Fruit fly (Drosophila melanogaster) whole organism, embryonic: ENCODE data around the gene EMC5.

Experiments used
- Adf1 ChIP-seq: fragments of 200-800 bp; sonication (Bioruptor generic); IDR thresholded peaks from 2 replicates; pipeline ENCODE4 v1.3.6; 2022; ENCODE audit warnings: missing biosample characterization, missing genetic modification characterization
- B-H1 ChIP-seq: fragments of 200-800 bp; sonication (Bioruptor generic); IDR thresholded peaks from 3 replicates; pipeline ENCODE4 v1.3.6; 2022; ENCODE audit warnings: missing biosample characterization, missing genetic modification characterization
- CG12071 ChIP-seq: fragments of 200-800 bp; sonication (Bioruptor generic); optimal IDR thresholded peaks from 3 replicates; lab custom pipeline; 2018; ENCODE audit warnings: missing biosample characterization, mild to moderate bottlenecking, missing genetic modification characterization
- CG13894 ChIP-seq: fragments of 200-800 bp; sonication (Bioruptor generic); optimal IDR thresholded peaks from 3 replicates; lab custom pipeline; 2018; ENCODE audit warnings: missing biosample characterization, mild to moderate bottlenecking, missing genetic modification characterization, moderate library complexity
- CG14014 ChIP-seq: fragments of 200-800 bp; sonication (Bioruptor generic); IDR thresholded peaks from 2 replicates; pipeline ENCODE4 v1.3.6; 2022; ENCODE audit warnings: missing biosample characterization, missing genetic modification characterization
- CG16813 ChIP-seq: fragments of 200-800 bp; sonication (Bioruptor generic); IDR thresholded peaks from 3 replicates; pipeline ENCODE4 v1.3.6; 2022; ENCODE audit warnings: missing biosample characterization, missing genetic modification characterization; ENCODE audit not compliant: partially characterized antibody
- CG18262 ChIP-seq: fragments of 200-800 bp; optimal IDR thresholded peaks from 3 replicates; lab custom pipeline; 2019; ENCODE audit warnings: missing biosample characterization, mild to moderate bottlenecking, missing genetic modification characterization, moderate library complexity
- CG2889 ChIP-seq: fragments of 200-800 bp; sonication (Bioruptor generic); IDR thresholded peaks from 3 replicates; pipeline ENCODE4 v1.3.6; 2022; ENCODE audit warnings: missing biosample characterization, missing genetic modification characterization
- CG30403 ChIP-seq: fragments of 200-800 bp; sonication (Bioruptor generic); optimal IDR thresholded peaks from 3 replicates; lab custom pipeline; 2016; ENCODE audit warnings: missing biosample characterization, missing genetic modification characterization
- CG31388 ChIP-seq: fragments of 200-800 bp; sonication (Bioruptor generic); optimal IDR thresholded peaks from 2 replicates; lab custom pipeline; 2016; ENCODE audit warnings: missing biosample characterization, missing genetic modification characterization
- CG4360 ChIP-seq: fragments of 200-800 bp; sonication (Bioruptor generic); IDR thresholded peaks from 2 replicates; pipeline ENCODE4 v1.3.6; 2022; ENCODE audit warnings: missing biosample characterization, missing genetic modification characterization
- CG5180 ChIP-seq: fragments of 200-800 bp; sonication (Bioruptor generic); optimal IDR thresholded peaks from 3 replicates; lab custom pipeline; 2017; ENCODE audit warnings: missing biosample characterization, missing genetic modification characterization, mild to moderate bottlenecking, moderate library complexity, missing genetic modification reagents
- CG8089 ChIP-seq: fragments of 200-800 bp; sonication (Bioruptor generic); optimal IDR thresholded peaks from 3 replicates; lab custom pipeline; 2016; ENCODE audit warnings: missing biosample characterization, missing genetic modification characterization
- CG8478 ChIP-seq: fragments of >200 bp; optimal IDR thresholded peaks from 2 replicates; lab custom pipeline; 2018
- CG9727 ChIP-seq: fragments of 200-800 bp; sonication (Bioruptor generic); optimal IDR thresholded peaks from 3 replicates; lab custom pipeline; 2017; ENCODE audit warnings: missing biosample characterization, mild to moderate bottlenecking, missing genetic modification characterization
- Fer3 ChIP-seq: fragments of 200-800 bp; sonication (Bioruptor generic); optimal IDR thresholded peaks from 2 replicates; lab custom pipeline; 2018; ENCODE audit warnings: missing biosample characterization, mild to moderate bottlenecking, missing genetic modification characterization, moderate library complexity
- Hey ChIP-seq: fragments of 200-800 bp; sonication (Bioruptor generic); optimal IDR thresholded peaks from 3 replicates; lab custom pipeline; 2018; ENCODE audit warnings: missing biosample characterization, mild to moderate bottlenecking, missing genetic modification characterization
- Hr3 ChIP-seq: fragments of 200-800 bp; sonication (Bioruptor generic); optimal IDR thresholded peaks from 3 replicates; lab custom pipeline; 2016; ENCODE audit warnings: missing biosample characterization, missing genetic modification characterization
- NfI ChIP-seq: fragments of 200-800 bp; sonication (Bioruptor generic); optimal IDR thresholded peaks from 3 replicates; lab custom pipeline; 2018; ENCODE audit warnings: missing biosample characterization, mild to moderate bottlenecking, missing genetic modification characterization, moderate library complexity
- Vsx1 ChIP-seq: fragments of 200-800 bp; sonication (Bioruptor generic); optimal IDR thresholded peaks from 2 replicates; lab custom pipeline; 2017; ENCODE audit warnings: missing biosample characterization, mild to moderate bottlenecking, missing genetic modification characterization, missing genetic modification reagents
- Xrp1 ChIP-seq: fragments of 200-800 bp; sonication (Bioruptor generic); IDR thresholded peaks from 2 replicates; pipeline ENCODE4 v1.3.6; 2022; ENCODE audit warnings: missing biosample characterization, missing genetic modification characterization
- ac ChIP-seq: fragments of 200-800 bp; sonication (Bioruptor generic); optimal IDR thresholded peaks from 3 replicates; lab custom pipeline; 2017; ENCODE audit warnings: missing biosample characterization, mild to moderate bottlenecking, missing genetic modification characterization
- ap ChIP-seq: fragments of 200-800 bp; sonication (Bioruptor generic); IDR thresholded peaks from 2 replicates; pipeline ENCODE4 v1.3.6; 2022; ENCODE audit warnings: missing biosample characterization, missing genetic modification characterization
- ara ChIP-seq: fragments of 200-800 bp; sonication (Bioruptor generic); IDR thresholded peaks from 2 replicates; pipeline ENCODE4 v1.3.6; 2022; ENCODE audit warnings: missing biosample characterization, missing genetic modification characterization
- ash1 ChIP-seq: fragments of 200-800 bp; sonication (Bioruptor generic); optimal IDR thresholded peaks from 2 replicates; lab custom pipeline; 2018; ENCODE audit warnings: missing biosample characterization, mild to moderate bottlenecking, missing genetic modification characterization
- bsh ChIP-seq, 2 experiments: fragments of 200-800 bp; sonication (Bioruptor generic); optimal IDR thresholded peaks; 2 replicates each; lab custom pipeline; 2017 to 2018; ENCODE audit warnings: mild to moderate bottlenecking in 2 of 2, missing biosample characterization in 2 of 2, missing genetic modification characterization in 2 of 2, moderate library complexity in 1 of 2
- caup ChIP-seq: fragments of 200-800 bp; sonication (Bioruptor generic); optimal IDR thresholded peaks from 3 replicates; lab custom pipeline; 2017; ENCODE audit warnings: missing biosample characterization, mild to moderate bottlenecking, missing genetic modification characterization, moderate library complexity; ENCODE audit not compliant: severe bottlenecking
- chinmo ChIP-seq: fragments of 200-800 bp; sonication (Bioruptor generic); IDR thresholded peaks from 4 replicates; pipeline ENCODE4 v1.3.6; 2022; ENCODE audit warnings: missing biosample characterization, missing genetic modification characterization; ENCODE audit not compliant: partially characterized antibody
- chm ChIP-seq: fragments of 200-800 bp; sonication (Bioruptor generic); IDR thresholded peaks from 2 replicates; pipeline ENCODE4 v1.3.6; 2022; ENCODE audit warnings: missing biosample characterization, missing genetic modification characterization
- crp ChIP-seq, 2 experiments: fragments of 200-800 bp; sonication (Bioruptor generic); optimal IDR thresholded peaks; 2 replicates in 1 of 2; 3 replicates in 1 of 2; lab custom pipeline; 2017; ENCODE audit warnings: missing biosample characterization in 2 of 2, missing genetic modification characterization in 2 of 2, mild to moderate bottlenecking in 1 of 2, moderate library complexity in 1 of 2
- dan ChIP-seq: fragments of 200-800 bp; sonication (Bioruptor generic); IDR thresholded peaks from 2 replicates; pipeline ENCODE4 v1.3.6; 2022; ENCODE audit warnings: missing biosample characterization, missing genetic modification characterization
- fd96Cb ChIP-seq: fragments of 200-800 bp; sonication (Bioruptor generic); optimal IDR thresholded peaks from 2 replicates; lab custom pipeline; 2018; ENCODE audit warnings: missing biosample characterization, mild to moderate bottlenecking, missing genetic modification characterization, moderate library complexity
- kay ChIP-seq: fragments of 200-800 bp; sonication (Bioruptor generic); optimal IDR thresholded peaks from 2 replicates; lab custom pipeline; 2016; ENCODE audit warnings: missing biosample characterization, missing genetic modification characterization
- kni ChIP-seq: fragments of 200-800 bp; sonication (Bioruptor generic); optimal IDR thresholded peaks from 3 replicates; lab custom pipeline; 2017; ENCODE audit warnings: mild to moderate bottlenecking, missing biosample characterization, missing genetic modification reagents, missing genetic modification characterization
- knrl ChIP-seq: fragments of 200-800 bp; sonication (Bioruptor generic); IDR thresholded peaks from 3 replicates; pipeline ENCODE4 v1.3.6; 2022; ENCODE audit warnings: missing biosample characterization, missing genetic modification characterization; ENCODE audit not compliant: partially characterized antibody
- lab ChIP-seq: fragments of 200-800 bp; sonication (Bioruptor generic); optimal IDR thresholded peaks from 3 replicates; lab custom pipeline; 2017; ENCODE audit warnings: missing biosample characterization, missing genetic modification characterization, mild to moderate bottlenecking, moderate library complexity, missing genetic modification reagents
- lilli ChIP-seq: fragments of 200-800 bp; sonication (Bioruptor generic); optimal IDR thresholded peaks from 3 replicates; lab custom pipeline; 2016; ENCODE audit warnings: missing biosample characterization, missing genetic modification characterization
- mirr ChIP-seq: fragments of 200-800 bp; sonication (Bioruptor generic); optimal IDR thresholded peaks from 3 replicates; lab custom pipeline; 2018; ENCODE audit warnings: missing biosample characterization, mild to moderate bottlenecking, missing genetic modification characterization
- nau ChIP-seq: fragments of 200-800 bp; sonication (Bioruptor generic); optimal IDR thresholded peaks from 3 replicates; lab custom pipeline; 2017; ENCODE audit warnings: missing biosample characterization, mild to moderate bottlenecking, missing genetic modification characterization, missing genetic modification reagents
- phol ChIP-seq: fragments of 200-800 bp; sonication (Bioruptor generic); optimal IDR thresholded peaks from 3 replicates; lab custom pipeline; 2018; ENCODE audit warnings: missing biosample characterization, mild to moderate bottlenecking, missing genetic modification characterization, moderate library complexity
- psq ChIP-seq: fragments of 200-800 bp; sonication (Bioruptor generic); optimal IDR thresholded peaks from 2 replicates; lab custom pipeline; 2017; ENCODE audit warnings: missing biosample characterization, missing genetic modification characterization
- pzg ChIP-seq: fragments of 200-800 bp; sonication (Bioruptor generic); optimal IDR thresholded peaks from 3 replicates; lab custom pipeline; 2018; ENCODE audit warnings: missing biosample characterization, mild to moderate bottlenecking, missing genetic modification characterization, moderate library complexity
- sd ChIP-seq: fragments of 200-800 bp; sonication (Bioruptor generic); optimal IDR thresholded peaks from 3 replicates; lab custom pipeline; 2018; ENCODE audit warnings: missing biosample characterization, mild to moderate bottlenecking, missing genetic modification characterization, moderate library complexity
- sim ChIP-seq: fragments of 200-800 bp; sonication (Bioruptor generic); IDR thresholded peaks from 2 replicates; pipeline ENCODE4 v1.3.6; 2022; ENCODE audit warnings: missing biosample characterization, missing genetic modification characterization
- slp2 ChIP-seq: fragments of 200-800 bp; sonication (Bioruptor generic); optimal IDR thresholded peaks from 2 replicates; lab custom pipeline; 2016; ENCODE audit warnings: missing biosample characterization, missing genetic modification characterization
- toy ChIP-seq: fragments of 200-800 bp; sonication (Bioruptor generic); IDR thresholded peaks from 2 replicates; pipeline ENCODE4 v1.3.6; 2022; ENCODE audit warnings: missing biosample characterization, missing genetic modification characterization
- unpg ChIP-seq: fragments of 200-800 bp; sonication (Bioruptor generic); optimal IDR thresholded peaks from 3 replicates; lab custom pipeline; 2018; ENCODE audit warnings: missing biosample characterization, mild to moderate bottlenecking, missing genetic modification characterization, moderate library complexity
- z ChIP-seq: fragments of 200-800 bp; sonication (Bioruptor generic); IDR thresholded peaks from 3 replicates; pipeline ENCODE4 v1.3.6; 2022; ENCODE audit warnings: missing biosample characterization, missing genetic modification characterization

EMC5 gene

dm6 chr2L:19012776-19013328 is 25.3 kb downstream of the EMC5 start (continued):
- TF ChIP-seq CG5180 (GFP tag; lab: Kevin White, UChicago) (no peak), Adf1 (GFP tag; lab: Robert Waterston, UW) (peak; percentile 70), slp2 (no peak), NfI (peak; percentile 20), CG12071 (GFP tag; lab: Kevin White, UChicago) (no peak), psq (GFP tag; lab: Kevin White, UChicago) (no peak), fd96Cb (no peak), crp (GFP tag; optimal IDR thresholded peaks at IDR 0.05; lab: Kevin White, UChicago) (no peak), mirr (peak; percentile 63), knrl (no peak), sd (peak; percentile 56), ac (GFP tag; lab: Kevin White, UChicago) (no peak), ash1 (GFP tag; lab: Kevin White, UChicago) (no peak), pzg (no peak), CG30403 (GFP tag; lab: Kevin White, UChicago) (no peak), CG4360 (GFP tag; lab: Robert Waterston, UW) (0 out of 2 replicates have a peak, but pooled peaks have one; percentile 17), chinmo (0 out of 4 replicates have a peak, but pooled peaks have one; percentile 40), CG31388 (GFP tag; lab: Kevin White, UChicago) (no peak), z (GFP tag; lab: Robert Waterston, UW) (no peak), sim (GFP tag; lab: Robert Waterston, UW) (no peak), ara (GFP tag; lab: Robert Waterston, UW) (no peak), Fer3 (tag; lab: Kevin White, UChicago) (no peak), chm (GFP tag; lab: Robert Waterston, UW) (no peak)

- TF ChIP-seq Hr3 (GFP tag; lab: Kevin White, UChicago) (peak; percentile 50), unpg (GFP tag; lab: Kevin White, UChicago) (peak; percentile 74), CG8089 (no peak), ap (GFP tag; lab: Robert Waterston, UW) (0 out of 2 replicates have a peak, but pooled peaks have one; percentile 24), lab (GFP tag; lab: Kevin White, UChicago) (peak; percentile 90), kay (GFP tag; lab: Kevin White, UChicago) (peak; percentile 27), CG31388 (GFP tag; lab: Kevin White, UChicago) (peak; percentile 35), B-H1 (GFP tag; lab: Robert Waterston, UW) (no peak), lilli (GFP tag; lab: Kevin White, UChicago) (peak; percentile 61), Xrp1 (GFP tag; lab: Robert Waterston, UW) (peak; percentile 73), toy (no peak), CG2889 (no peak), bsh (GFP tag; optimal IDR thresholded peaks at IDR 0.05; lab: Kevin White, UChicago) (peak in 1 of 2 experiments; percentile 73), CG14014 (GFP tag; lab: Robert Waterston, UW) (peak; percentile 63), CG8478 (lab: Kevin White, UChicago) (no peak), Hey (peak; percentile 75), phol (peak; percentile 77), CG16813 (GFP tag; lab: Robert Waterston, UW) (no peak), nau (GFP tag; lab: Kevin White, UChicago) (peak; percentile 56), dan (no peak), kni (no peak), CG13894 (tag; lab: Kevin White, UChicago) (peak; percentile 54), caup (GFP tag; lab: Kevin White, UChicago) (peak; percentile 83), CG9727 (GFP tag; lab: Kevin White, UChicago) (peak; percentile 77), CG18262 (tag; lab: Kevin White, UChicago) (peak; percentile 73), Vsx1 (GFP tag; lab: Kevin White, UChicago) (peak; percentile 50), CG4360 (GFP tag; lab: Robert Waterston, UW) (no peak)
These were observed 26.7 kb downstream of the EMC5 start for dm6 chr2L:19014032-19014880.
